Fruit fly (Drosophila melanogaster): ENCODE measurements around the gene CG32485.

Gene CG32485

DNA sequence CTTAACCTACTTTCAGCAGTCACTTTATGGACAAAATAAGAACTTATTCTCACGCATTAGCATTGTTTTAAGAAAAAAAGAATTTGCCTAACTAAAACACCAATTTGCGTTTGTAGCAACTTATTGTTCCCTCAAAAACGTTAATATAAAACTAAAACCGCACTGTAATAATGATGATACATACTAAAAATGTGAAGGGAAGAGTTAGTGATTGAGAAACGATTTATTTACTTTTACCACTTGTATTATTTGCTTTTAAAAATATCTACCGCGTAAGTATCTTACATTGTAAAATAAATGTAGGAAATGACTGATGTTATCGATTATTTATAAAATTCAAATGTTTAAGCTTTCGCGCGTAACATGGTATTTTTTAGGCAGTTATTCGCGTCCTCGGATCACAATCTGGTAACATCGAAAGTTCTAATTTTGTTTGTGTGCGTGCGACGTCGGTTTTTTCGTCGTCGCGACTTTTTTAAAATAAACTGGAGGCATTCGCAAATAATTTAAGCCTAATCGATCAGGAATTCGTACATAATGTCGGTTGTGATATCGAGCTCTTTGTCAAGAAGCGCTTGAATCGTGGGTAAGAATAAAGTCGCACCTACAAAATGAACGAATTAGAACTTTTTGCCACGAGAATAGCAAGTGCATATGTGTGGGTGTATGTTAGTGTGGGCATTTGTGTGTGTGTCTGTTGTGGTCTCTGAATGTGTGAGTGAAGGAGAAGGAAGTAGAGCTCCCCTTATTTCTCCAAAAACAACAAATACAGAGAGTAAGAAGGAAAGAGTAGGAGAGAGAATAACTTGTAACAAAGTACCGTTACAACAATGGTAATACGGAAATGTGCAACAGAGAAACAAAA lies 15.1 kb upstream of the CG32485 start, which contains the start of gene CG2162 (continued):
- peak; percentile 80 for TF ChIP-seq Deaf1 (tag; optimal IDR thresholded peaks at IDR 0.05)
- peak; percentile 27 for TF ChIP-seq Myb (GFP tag; optimal IDR thresholded peaks at IDR 0.05)
- TF ChIP-seq CG1792 (GFP tag; optimal IDR thresholded peaks at IDR 0.05), result no peak
- TF ChIP-seq CG30020 (tag; optimal IDR thresholded peaks at IDR 0.05), result no peak
- no peak for TF ChIP-seq ato (GFP tag; IDR thresholded peaks at IDR 0.05; ENCODE audit: partially characterized antibody)
- no peak for TF ChIP-seq CG31441 (GFP tag; IDR thresholded peaks at IDR 0.05)
- no peak for TF ChIP-seq Ets65A (GFP tag)
- TF ChIP-seq prd (optimal IDR thresholded peaks at IDR 0.05), result no peak
- TF ChIP-seq prd (GFP tag; IDR thresholded peaks at IDR 0.05), result no peak
- no peak for TF ChIP-seq CG3163 (GFP tag; optimal IDR thresholded peaks at IDR 0.05)
- no peak for TF ChIP-seq ATbp (GFP tag; optimal IDR thresholded peaks at IDR 0.05)
- no peak for TF ChIP-seq Sin3A (optimal IDR thresholded peaks at IDR 0.05)
- no peak for TF ChIP-seq CG7745 (tag; optimal IDR thresholded peaks at IDR 0.05)
- TF ChIP-seq CG18476 (GFP tag; optimal IDR thresholded peaks at IDR 0.05), result no peak
- no peak for TF ChIP-seq Drgx (GFP tag; IDR thresholded peaks at IDR 0.05)
- TF ChIP-seq YL-1 (GFP tag; optimal IDR thresholded peaks at IDR 0.05), result peak; percentile 12
- no peak for TF ChIP-seq B-H2 (GFP tag; optimal IDR thresholded peaks at IDR 0.05)
- no peak for TF ChIP-seq tna (GFP tag; IDR thresholded peaks at IDR 0.05; ENCODE audit: partially characterized antibody)
- TF ChIP-seq CG4424 (GFP tag; optimal IDR thresholded peaks at IDR 0.05), result no peak
- peak; percentile 4 for TF ChIP-seq CG10543 (GFP tag; optimal IDR thresholded peaks at IDR 0.05)
- no peak for TF ChIP-seq CG12219 (GFP tag; optimal IDR thresholded peaks at IDR 0.05)
- TF ChIP-seq CG16815 (GFP tag; optimal IDR thresholded peaks at IDR 0.05), result no peak
- no peak for TF ChIP-seq CG2875 (GFP tag; optimal IDR thresholded peaks at IDR 0.05)
- TF ChIP-seq Fer3 (tag; optimal IDR thresholded peaks at IDR 0.05), result no peak
- peak; percentile 84 for TF ChIP-seq gfzf (GFP tag; optimal IDR thresholded peaks at IDR 0.05)
- no peak for TF ChIP-seq Dad (GFP tag; optimal IDR thresholded peaks at IDR 0.05)
- no peak for TF ChIP-seq seq (GFP tag; IDR thresholded peaks at IDR 0.05)
- TF ChIP-seq hb (GFP tag; IDR thresholded peaks at IDR 0.05; ENCODE audit: partially characterized antibody), result no peak
- peak; percentile 19; the same call in 1 of the 3 replicates for TF ChIP-seq CG34422 (GFP tag; IDR thresholded peaks at IDR 0.05)
- TF ChIP-seq zf30C (GFP tag; optimal IDR thresholded peaks at IDR 0.05), result no peak
- peak; percentile 96 for TF ChIP-seq E2f2 (GFP tag; IDR thresholded peaks at IDR 0.05)
- no peak for TF ChIP-seq schlank (tag; optimal IDR thresholded peaks at IDR 0.05)
- TF ChIP-seq CG42726 (GFP tag; IDR thresholded peaks at IDR 0.05; ENCODE audit: partially characterized antibody), result no peak
- TF ChIP-seq aop (GFP tag; IDR thresholded peaks at IDR 0.05), result no peak
- TF ChIP-seq CG30431 (GFP tag; optimal IDR thresholded peaks at IDR 0.05), result no peak
- TF ChIP-seq Hr78 (GFP tag; optimal IDR thresholded peaks at IDR 0.05), result no peak
- TF ChIP-seq lmd (GFP tag; IDR thresholded peaks at IDR 0.05), result no peak
- TF ChIP-seq sima (GFP tag; optimal IDR thresholded peaks at IDR 0.05), result no peak
- no peak for TF ChIP-seq Ssrp (tag; optimal IDR thresholded peaks at IDR 0.05)
- no peak for TF ChIP-seq CG10462 (GFP tag; optimal IDR thresholded peaks at IDR 0.05)
- no peak for TF ChIP-seq CG33213 (GFP tag; optimal IDR thresholded peaks at IDR 0.05)
- no peak for TF ChIP-seq CG4730 (GFP tag; IDR thresholded peaks at IDR 0.05)
- TF ChIP-seq CG3838 (GFP tag; optimal IDR thresholded peaks at IDR 0.05), result no peak
- no peak for TF ChIP-seq CG33557 (GFP tag; optimal IDR thresholded peaks at IDR 0.05)
- TF ChIP-seq CG16813 (GFP tag; IDR thresholded peaks at IDR 0.05; ENCODE audit: partially characterized antibody), result no peak
- TF ChIP-seq vfl (GFP tag; optimal IDR thresholded peaks at IDR 0.05), result no peak
- TF ChIP-seq klu (GFP tag; IDR thresholded peaks at IDR 0.05), result no peak
- TF ChIP-seq hkb (optimal IDR thresholded peaks at IDR 0.05), result no peak
- no peak for TF ChIP-seq hkb (GFP tag; IDR thresholded peaks at IDR 0.05)
- no peak for TF ChIP-seq NFAT (GFP tag; IDR thresholded peaks at IDR 0.05)

All from whole organism, embryonic.